Fruit fly (Drosophila melanogaster) whole organism, adult: ENCODE data around the gene CG31301.

Experiments
- CG11617 ChIP-seq: fragments of 200-800 bp; sonication (Bioruptor generic); optimal IDR thresholded peaks from 2 replicates; lab custom pipeline; 2017; ENCODE audit warnings: mild to moderate bottlenecking, missing biosample characterization, missing genetic modification reagents, missing genetic modification characterization
- CG12768 ChIP-seq: fragments of 200-800 bp; sonication (Bioruptor generic); optimal IDR thresholded peaks from 2 replicates; lab custom pipeline; 2017; ENCODE audit warnings: missing biosample characterization, missing genetic modification characterization, mild to moderate bottlenecking, moderate library complexity, missing genetic modification reagents
- CG14711 ChIP-seq: fragments of 200-800 bp; sonication (Bioruptor generic); optimal IDR thresholded peaks from 2 replicates; lab custom pipeline; 2018; ENCODE audit warnings: missing biosample characterization, mild to moderate bottlenecking, missing genetic modification characterization, moderate library complexity
- CG1620 ChIP-seq: fragments of 200-800 bp; sonication (Bioruptor generic); optimal IDR thresholded peaks from 2 replicates; lab custom pipeline; 2016; ENCODE audit warnings: missing biosample characterization, missing genetic modification characterization
- CG33017 ChIP-seq: fragments of 200-800 bp; sonication (Bioruptor generic); optimal IDR thresholded peaks from 2 replicates; lab custom pipeline; 2018; ENCODE audit warnings: missing biosample characterization, mild to moderate bottlenecking, missing genetic modification characterization, moderate library complexity
- CG5204 ChIP-seq: fragments of 200-800 bp; sonication (Bioruptor generic); optimal IDR thresholded peaks from 2 replicates; lab custom pipeline; 2016; ENCODE audit warnings: missing biosample characterization, missing genetic modification characterization
- CG7045 ChIP-seq: fragments of 200-800 bp; sonication (Bioruptor generic); optimal IDR thresholded peaks from 2 replicates; lab custom pipeline; 2017; ENCODE audit warnings: missing biosample characterization, mild to moderate bottlenecking, missing genetic modification characterization
- CG7101 ChIP-seq: fragments of 200-800 bp; sonication (Bioruptor generic); optimal IDR thresholded peaks from 2 replicates; lab custom pipeline; 2018; ENCODE audit warnings: missing biosample characterization, mild to moderate bottlenecking, missing genetic modification characterization, moderate library complexity
- Clk ChIP-seq: fragments of 200-800 bp; sonication (Bioruptor generic); optimal IDR thresholded peaks from 2 replicates; lab custom pipeline; 2017; ENCODE audit warnings: missing biosample characterization, missing genetic modification characterization
- Crg-1 ChIP-seq: fragments of 200-800 bp; sonication (Bioruptor generic); optimal IDR thresholded peaks from 2 replicates; lab custom pipeline; 2016; ENCODE audit warnings: missing biosample characterization, missing genetic modification characterization
- Hr96 ChIP-seq: fragments of 200-800 bp; sonication (Bioruptor generic); optimal IDR thresholded peaks from 2 replicates; lab custom pipeline; 2016; ENCODE audit warnings: missing biosample characterization, missing genetic modification characterization
- Mnt ChIP-seq: fragments of 200-800 bp; sonication (Bioruptor generic); optimal IDR thresholded peaks from 2 replicates; lab custom pipeline; 2016; ENCODE audit warnings: missing biosample characterization, mild to moderate bottlenecking, missing genetic modification characterization
- bab1 ChIP-seq: fragments of 200-800 bp; sonication (Bioruptor generic); optimal IDR thresholded peaks from 3 replicates; lab custom pipeline; 2019; ENCODE audit warnings: missing biosample characterization, mild to moderate bottlenecking, missing genetic modification characterization, moderate library complexity
- cic ChIP-seq: fragments of 200-800 bp; sonication (Bioruptor generic); optimal IDR thresholded peaks from 2 replicates; lab custom pipeline; 2017; ENCODE audit warnings: missing biosample characterization, mild to moderate bottlenecking, missing genetic modification characterization, moderate library complexity
- cnc ChIP-seq, 2 experiments: fragments of >200 bp; optimal IDR thresholded peaks; 2 replicates each; lab custom pipeline; 2017
- kay ChIP-seq: fragments of 200-800 bp; sonication (Bioruptor generic); peaks from one replicate; lab custom pipeline; 2016; ENCODE audit warnings: missing biosample characterization, missing genetic modification characterization, borderline replicate concordance
- ovo ChIP-seq: fragments of 200-800 bp; sonication (Bioruptor generic); optimal IDR thresholded peaks from 2 replicates; lab custom pipeline; 2016; ENCODE audit warnings: missing biosample characterization, missing genetic modification characterization
- pad ChIP-seq: fragments of 200-800 bp; sonication (Bioruptor generic); optimal IDR thresholded peaks from 3 replicates; lab custom pipeline; 2017; ENCODE audit warnings: missing biosample characterization, missing genetic modification characterization, mild to moderate bottlenecking, moderate library complexity, missing genetic modification reagents
- tj ChIP-seq: fragments of 200-800 bp; sonication (Bioruptor generic); optimal IDR thresholded peaks from 3 replicates; lab custom pipeline; 2017; ENCODE audit warnings: missing biosample characterization, mild to moderate bottlenecking, missing genetic modification characterization, moderate library complexity
- toe ChIP-seq: fragments of 200-800 bp; sonication (Bioruptor generic); optimal IDR thresholded peaks from 2 replicates; lab custom pipeline; 2016; ENCODE audit warnings: missing biosample characterization, missing genetic modification characterization

The CG31301 gene

dm6 chr3R:15342432-15342925 lies 3.5 kb upstream of the CG31301 start:
- TF ChIP-seq Crg-1 (no peak), cnc (optimal IDR thresholded peaks at IDR 0.05; lab: Kevin White, UChicago) (no peak), CG12768 (peak; percentile 0), ovo (GFP tag; lab: Kevin White, UChicago) (no peak), CG7045 (GFP tag; lab: Kevin White, UChicago) (peak; percentile 3), CG11617 (no peak), tj (GFP tag; lab: Kevin White, UChicago) (peak; percentile 94), pad (GFP tag; lab: Kevin White, UChicago) (no peak)

dm6 chr3R:15342926-15343685 lies 2.9 kb upstream of the CG31301 start, which contains the start of gene Nagk:
Gene Nagk, minus strand, starts transcription at chr3R:15343256.
- TF ChIP-seq kay: no peak
- TF ChIP-seq Hr96 (GFP tag; lab: Kevin White, UChicago): no peak
- TF ChIP-seq CG33017 (tag; lab: Kevin White, UChicago): peak; percentile 24
- peak; percentile 90 for TF ChIP-seq toe (GFP tag; lab: Kevin White, UChicago)
- TF ChIP-seq tj (GFP tag; lab: Kevin White, UChicago): no peak
- TF ChIP-seq ovo (GFP tag; lab: Kevin White, UChicago): peak; percentile 38
- TF ChIP-seq CG14711: peak; percentile 44
- peak; percentile 86 for TF ChIP-seq CG11617
- peak; percentile 78 for TF ChIP-seq Crg-1
- peak; percentile 1 for TF ChIP-seq bab1 (GFP tag; lab: Kevin White, UChicago)
- peak; percentile 64 for TF ChIP-seq CG1620 (GFP tag; lab: Kevin White, UChicago)
- TF ChIP-seq cic (GFP tag; lab: Kevin White, UChicago): peak; percentile 58
- TF ChIP-seq CG5204 (GFP tag; lab: Kevin White, UChicago): no peak
- peak; percentile 67 for TF ChIP-seq CG7045 (GFP tag; lab: Kevin White, UChicago)
- TF ChIP-seq Clk (GFP tag; lab: Kevin White, UChicago): peak; percentile 51
- peak; percentile 82 for TF ChIP-seq Mnt (GFP tag; lab: Kevin White, UChicago)
- peak; percentile 68 for TF ChIP-seq pad (GFP tag; lab: Kevin White, UChicago)
- TF ChIP-seq CG12768: peak; percentile 35
- TF ChIP-seq CG7101 (tag; lab: Kevin White, UChicago): peak; percentile 58
- TF ChIP-seq cnc (optimal IDR thresholded peaks at IDR 0.05; lab: Kevin White, UChicago): no peak

- TF ChIP-seq CG14711: no peak
- TF ChIP-seq Crg-1: no peak
- TF ChIP-seq Hr96 (GFP tag; lab: Kevin White, UChicago): no peak
- no peak for TF ChIP-seq cic (GFP tag; lab: Kevin White, UChicago)
- TF ChIP-seq tj (GFP tag; lab: Kevin White, UChicago): peak; percentile 21
- no peak for TF ChIP-seq CG1620 (GFP tag; lab: Kevin White, UChicago)
- no peak for TF ChIP-seq bab1 (GFP tag; lab: Kevin White, UChicago)
- TF ChIP-seq Clk (GFP tag; lab: Kevin White, UChicago): no peak
- no peak for TF ChIP-seq CG11617
- TF ChIP-seq CG12768: no peak
- TF ChIP-seq cnc (optimal IDR thresholded peaks at IDR 0.05; lab: Kevin White, UChicago): peak; percentile 60 to 77
- no peak for TF ChIP-seq pad (GFP tag; lab: Kevin White, UChicago)
- TF ChIP-seq ovo (GFP tag; lab: Kevin White, UChicago): peak; percentile 10
- no peak for TF ChIP-seq CG7101 (tag; lab: Kevin White, UChicago)
- TF ChIP-seq kay: no peak
- no peak for TF ChIP-seq CG33017 (tag; lab: Kevin White, UChicago)
- TF ChIP-seq CG7045 (GFP tag; lab: Kevin White, UChicago): no peak
- TF ChIP-seq CG5204 (GFP tag; lab: Kevin White, UChicago): no peak
Observed at dm6 chr3R:15345198-15346017, 597 bp upstream of the CG31301 start.

dm6 chr3R:15347822-15348221 lies 1.8 kb downstream of the CG31301 start, which contains the start of the genes CG42726 and CG42727:
Gene CG42726, plus strand, starts transcription at chr3R:15348048.
Gene CG42727, plus strand, starts transcription at chr3R:15348048.
- TF ChIP-seq CG12768 (no peak), bab1 (GFP tag; lab: Kevin White, UChicago) (peak; percentile 55), CG7101 (tag; lab: Kevin White, UChicago) (peak; percentile 36), ovo (GFP tag; lab: Kevin White, UChicago) (no peak), Hr96 (GFP tag; lab: Kevin White, UChicago) (no peak), cic (GFP tag; lab: Kevin White, UChicago) (no peak), pad (GFP tag; lab: Kevin White, UChicago) (no peak), CG14711 (peak; percentile 17), CG33017 (tag; lab: Kevin White, UChicago) (no peak), Clk (GFP tag; lab: Kevin White, UChicago) (no peak), Mnt (GFP tag; lab: Kevin White, UChicago) (peak; percentile 34), tj (GFP tag; lab: Kevin White, UChicago) (peak; percentile 1), toe (GFP tag; lab: Kevin White, UChicago) (no peak), kay (no peak), cnc (optimal IDR thresholded peaks at IDR 0.05; lab: Kevin White, UChicago) (no peak), CG11617 (peak; percentile 26), CG7045 (GFP tag; lab: Kevin White, UChicago) (no peak), CG5204 (GFP tag; lab: Kevin White, UChicago) (no peak), CG1620 (GFP tag; lab: Kevin White, UChicago) (no peak), Crg-1 (no peak)
